Fruit fly (Drosophila melanogaster) whole organism, embryonic: Measurements from ENCODE around the gene Usp5.

ENCODE experiments used
- Atf3 ChIP-seq: fragments of 200-800 bp; sonication (Bioruptor generic); optimal IDR thresholded peaks from 3 replicates; lab custom pipeline; 2016; ENCODE audit warnings: missing biosample characterization, missing genetic modification characterization
- BEAF-32 ChIP-seq: fragments of 200-800 bp; sonication (Bioruptor generic); optimal IDR thresholded peaks from 3 replicates; lab custom pipeline; 2017; ENCODE audit warnings: missing biosample characterization, missing genetic modification characterization, mild to moderate bottlenecking, moderate library complexity, missing genetic modification reagents
- CG10321 ChIP-seq: fragments of 200-800 bp; sonication (Bioruptor generic); IDR thresholded peaks from 2 replicates; pipeline ENCODE4 v1.3.6; 2022; ENCODE audit warnings: missing biosample characterization, missing genetic modification characterization
- CG11695 ChIP-seq: fragments of 200-800 bp; sonication (Bioruptor generic); IDR thresholded peaks from 3 replicates; pipeline ENCODE4 v1.3.6; 2022; ENCODE audit warnings: missing biosample characterization, missing genetic modification characterization
- CG12155 ChIP-seq: fragments of 200-800 bp; sonication (Bioruptor generic); optimal IDR thresholded peaks from 3 replicates; lab custom pipeline; 2016; ENCODE audit warnings: missing biosample characterization, missing genetic modification characterization
- CG13296 ChIP-seq: fragments of 200-800 bp; sonication (Bioruptor generic); optimal IDR thresholded peaks from 3 replicates; lab custom pipeline; 2018; ENCODE audit warnings: missing biosample characterization, mild to moderate bottlenecking, missing genetic modification characterization
- CG14710 ChIP-seq: fragments of 200-800 bp; sonication (Bioruptor generic); optimal IDR thresholded peaks from 3 replicates; lab custom pipeline; 2019; ENCODE audit warnings: missing biosample characterization, mild to moderate bottlenecking, missing genetic modification characterization, moderate library complexity
- CG15011 ChIP-seq: fragments of 200-800 bp; sonication (Bioruptor generic); optimal IDR thresholded peaks from 3 replicates; lab custom pipeline; 2018; ENCODE audit warnings: missing biosample characterization, mild to moderate bottlenecking, missing genetic modification characterization
- CG15479 ChIP-seq: fragments of 200-800 bp; sonication (Bioruptor generic); optimal IDR thresholded peaks from 3 replicates; lab custom pipeline; 2019; ENCODE audit warnings: missing biosample characterization, mild to moderate bottlenecking, missing genetic modification characterization, moderate library complexity
- CG15601 ChIP-seq: fragments of 200-800 bp; sonication (Bioruptor generic); optimal IDR thresholded peaks from 3 replicates; lab custom pipeline; 2019; ENCODE audit warnings: missing biosample characterization, mild to moderate bottlenecking, missing genetic modification characterization, moderate library complexity
- CG1603 ChIP-seq: fragments of 200-800 bp; sonication (Bioruptor generic); optimal IDR thresholded peaks from 2 replicates; lab custom pipeline; 2019; ENCODE audit warnings: missing biosample characterization, mild to moderate bottlenecking, missing genetic modification characterization, moderate library complexity
- CG3065 ChIP-seq: fragments of 200-800 bp; sonication (Bioruptor generic); optimal IDR thresholded peaks from 2 replicates; lab custom pipeline; 2016; ENCODE audit warnings: missing biosample characterization, missing genetic modification characterization
- CG31365 ChIP-seq: fragments of 200-800 bp; sonication (Bioruptor generic); optimal IDR thresholded peaks from 2 replicates; lab custom pipeline; 2018; ENCODE audit warnings: missing biosample characterization, mild to moderate bottlenecking, missing genetic modification characterization
- CG32772 ChIP-seq: fragments of 200-800 bp; sonication (Bioruptor generic); IDR thresholded peaks from 2 replicates; pipeline ENCODE4 v1.3.6; 2022; ENCODE audit warnings: missing biosample characterization, missing genetic modification characterization
- CG4617 ChIP-seq: fragments of 200-800 bp; sonication (Bioruptor generic); optimal IDR thresholded peaks from 3 replicates; lab custom pipeline; 2016; ENCODE audit warnings: missing biosample characterization, missing genetic modification characterization, borderline replicate concordance
- CG6272 ChIP-seq: fragments of 200-800 bp; sonication (Bioruptor generic); IDR thresholded peaks from 2 replicates; pipeline ENCODE4 v1.3.6; 2022; ENCODE audit warnings: missing biosample characterization, missing genetic modification characterization
- CG6654 ChIP-seq: fragments of 200-800 bp; sonication (Bioruptor generic); optimal IDR thresholded peaks from 2 replicates; lab custom pipeline; 2017; ENCODE audit warnings: missing biosample characterization, mild to moderate bottlenecking, missing genetic modification characterization
- CG9797 ChIP-seq: fragments of 200-800 bp; sonication (Bioruptor generic); optimal IDR thresholded peaks from 3 replicates; lab custom pipeline; 2018; ENCODE audit warnings: missing biosample characterization, mild to moderate bottlenecking, missing genetic modification characterization
- CG9932 ChIP-seq: fragments of 200-800 bp; sonication (Bioruptor generic); IDR thresholded peaks from 2 replicates; pipeline ENCODE4 v1.3.6; 2022; ENCODE audit warnings: missing biosample characterization, missing genetic modification characterization
- CoRest ChIP-seq: fragments of 200-800 bp; sonication (Bioruptor generic); optimal IDR thresholded peaks from 3 replicates; lab custom pipeline; 2018; ENCODE audit warnings: missing biosample characterization, mild to moderate bottlenecking, missing genetic modification characterization, moderate library complexity
- Dfd ChIP-seq, 2 experiments: fragments of >200 bp; optimal IDR thresholded peaks; 2 replicates each; lab custom pipeline; 2017; ENCODE audit warnings: missing biosample characterization in 2 of 2, missing genetic modification characterization in 2 of 2
- Ets97D ChIP-seq: fragments of 200-800 bp; sonication (Bioruptor generic); optimal IDR thresholded peaks from 3 replicates; lab custom pipeline; 2016; ENCODE audit warnings: missing biosample characterization, missing genetic modification characterization
- Hmr ChIP-seq: fragments of 200-800 bp; sonication (Bioruptor generic); optimal IDR thresholded peaks from 3 replicates; lab custom pipeline; 2017; ENCODE audit warnings: mild to moderate bottlenecking, missing biosample characterization, missing genetic modification reagents, missing genetic modification characterization
- Kr ChIP-seq: fragments of 200-800 bp; sonication (Bioruptor generic); optimal IDR thresholded peaks from 2 replicates; lab custom pipeline; 2017; ENCODE audit warnings: missing biosample characterization, mild to moderate bottlenecking, missing genetic modification characterization
- Max ChIP-seq: fragments of 200-800 bp; sonication (Bioruptor generic); optimal IDR thresholded peaks from 2 replicates; lab custom pipeline; 2016; ENCODE audit warnings: missing biosample characterization, mild to moderate bottlenecking, missing genetic modification characterization
- Nf-YA ChIP-seq: fragments of 200-800 bp; sonication (Bioruptor generic); IDR thresholded peaks from 2 replicates; pipeline ENCODE4 v1.3.6; 2022; ENCODE audit warnings: missing biosample characterization, missing genetic modification characterization
- NfI ChIP-seq: fragments of 200-800 bp; sonication (Bioruptor generic); optimal IDR thresholded peaks from 3 replicates; lab custom pipeline; 2018; ENCODE audit warnings: missing biosample characterization, mild to moderate bottlenecking, missing genetic modification characterization, moderate library complexity
- Oli ChIP-seq: fragments of 200-800 bp; sonication (Bioruptor generic); optimal IDR thresholded peaks from 2 replicates; lab custom pipeline; 2018; ENCODE audit warnings: missing biosample characterization, mild to moderate bottlenecking, missing genetic modification characterization, moderate library complexity
- Rfx ChIP-seq: fragments of 200-800 bp; sonication (Bioruptor generic); IDR thresholded peaks from 2 replicates; pipeline ENCODE4 v1.3.6; 2022; ENCODE audit warnings: missing biosample characterization, missing genetic modification characterization
- Sox102F ChIP-seq: fragments of 200-800 bp; sonication (Bioruptor generic); optimal IDR thresholded peaks from 2 replicates; lab custom pipeline; 2018; ENCODE audit warnings: missing biosample characterization, mild to moderate bottlenecking, missing genetic modification characterization, moderate library complexity
- Tbp ChIP-seq: fragments of >200 bp; optimal IDR thresholded peaks from 2 replicates; lab custom pipeline; 2018; ENCODE audit warnings: missing biosample characterization, missing genetic modification characterization
- YL-1 ChIP-seq: fragments of 200-800 bp; sonication (Bioruptor generic); optimal IDR thresholded peaks from 3 replicates; lab custom pipeline; 2017; ENCODE audit warnings: missing biosample characterization, mild to moderate bottlenecking, missing genetic modification characterization
- bbx ChIP-seq: fragments of 200-800 bp; sonication (Bioruptor generic); IDR thresholded peaks from 2 replicates; pipeline ENCODE4 v1.3.6; 2022; ENCODE audit warnings: missing biosample characterization, missing genetic modification characterization; ENCODE audit not compliant: partially characterized antibody
- cg ChIP-seq: fragments of 200-800 bp; sonication (Bioruptor generic); optimal IDR thresholded peaks from 3 replicates; lab custom pipeline; 2019; ENCODE audit warnings: missing biosample characterization, mild to moderate bottlenecking, missing genetic modification characterization, moderate library complexity
- crol ChIP-seq: fragments of 200-800 bp; sonication (Bioruptor generic); IDR thresholded peaks from 2 replicates; pipeline ENCODE4 v1.3.6; 2022; ENCODE audit warnings: missing biosample characterization, missing genetic modification characterization
- fd3F ChIP-seq: fragments of 200-800 bp; sonication (Bioruptor generic); optimal IDR thresholded peaks from 2 replicates; lab custom pipeline; 2018; ENCODE audit warnings: missing biosample characterization, mild to moderate bottlenecking, missing genetic modification characterization, moderate library complexity
- ftz-f1 ChIP-seq: fragments of 200-800 bp; sonication (Bioruptor generic); optimal IDR thresholded peaks from 2 replicates; lab custom pipeline; 2016; ENCODE audit warnings: missing biosample characterization, missing genetic modification characterization
- kah ChIP-seq: fragments of 200-800 bp; sonication (Bioruptor generic); optimal IDR thresholded peaks from 2 replicates; lab custom pipeline; 2018; ENCODE audit warnings: missing biosample characterization, mild to moderate bottlenecking, missing genetic modification characterization
- ken ChIP-seq: fragments of 200-800 bp; sonication (Bioruptor generic); IDR thresholded peaks from 3 replicates; pipeline ENCODE4 v1.3.6; 2022; ENCODE audit warnings: missing biosample characterization, missing genetic modification characterization
- klu ChIP-seq: fragments of 200-800 bp; sonication (Bioruptor generic); IDR thresholded peaks from 2 replicates; pipeline ENCODE4 v1.3.6; 2022; ENCODE audit warnings: missing biosample characterization, missing genetic modification characterization
- mirr ChIP-seq: fragments of 200-800 bp; sonication (Bioruptor generic); optimal IDR thresholded peaks from 3 replicates; lab custom pipeline; 2018; ENCODE audit warnings: missing biosample characterization, mild to moderate bottlenecking, missing genetic modification characterization
- pzg ChIP-seq: fragments of 200-800 bp; sonication (Bioruptor generic); optimal IDR thresholded peaks from 3 replicates; lab custom pipeline; 2018; ENCODE audit warnings: missing biosample characterization, mild to moderate bottlenecking, missing genetic modification characterization, moderate library complexity
- rib ChIP-seq: fragments of 200-800 bp; sonication (Bioruptor generic); IDR thresholded peaks from 2 replicates; pipeline ENCODE4 v1.3.6; 2022; ENCODE audit warnings: missing biosample characterization, missing genetic modification characterization
- sna ChIP-seq: fragments of 200-800 bp; sonication (Bioruptor generic); IDR thresholded peaks from 2 replicates; pipeline ENCODE4 v1.3.6; 2022; ENCODE audit warnings: missing biosample characterization, missing genetic modification characterization; ENCODE audit not compliant: partially characterized antibody
- sr ChIP-seq: fragments of 200-800 bp; sonication (Bioruptor generic); IDR thresholded peaks from 3 replicates; pipeline ENCODE4 v1.3.6; 2022; ENCODE audit warnings: missing biosample characterization, missing genetic modification characterization
- trem ChIP-seq: fragments of 200-800 bp; optimal IDR thresholded peaks from 3 replicates; lab custom pipeline; 2019; ENCODE audit warnings: missing biosample characterization, mild to moderate bottlenecking, missing genetic modification characterization, moderate library complexity
- twi ChIP-seq: fragments of 200-800 bp; optimal IDR thresholded peaks from 2 replicates; lab custom pipeline; 2019; ENCODE audit warnings: missing biosample characterization, mild to moderate bottlenecking, missing genetic modification characterization, moderate library complexity
- unc-4 ChIP-seq: fragments of 200-800 bp; sonication (Bioruptor generic); IDR thresholded peaks from 2 replicates; pipeline ENCODE4 v1.3.6; 2022; ENCODE audit warnings: missing biosample characterization, missing genetic modification characterization; ENCODE audit not compliant: partially characterized antibody

Gene Usp5

dm6 chr3L:3169107-3169506 is 20.9 kb upstream of the Usp5 start, which contains the start of the genes CG32278 and CG32281 (continued):
- TF ChIP-seq trem (peak; percentile 41), CG4617 (GFP tag; lab: Kevin White, UChicago) (peak; percentile 28), CG9797 (peak; percentile 52), pzg (peak; percentile 9), CoRest (tag; lab: Kevin White, UChicago) (no peak), YL-1 (peak; percentile 40), Ets97D (no peak), klu (GFP tag; lab: Robert Waterston, UW) (no peak)

dm6 chr3L:3166200-3166695 is 18.1 kb upstream of the Usp5 start, which contains the start of gene Asciz:
Gene Asciz (minus strand): TSS chr3L:3166250.
- TF ChIP-seq Hmr (no peak), CG15479 (GFP tag; lab: Kevin White, UChicago) (peak; percentile 4), Rfx (GFP tag; lab: Robert Waterston, UW) (peak; percentile 28; the same call in 1 of the 2 replicates), BEAF-32 (no peak), Tbp (GFP tag; lab: Kevin White, UChicago) (no peak)

- TF ChIP-seq rib (GFP tag; lab: Robert Waterston, UW) (0 out of 2 replicates have a peak, but pooled peaks have one; percentile 9), bbx (no peak), Dfd (GFP tag; optimal IDR thresholded peaks at IDR 0.05; lab: Kevin White, UChicago) (no peak), mirr (GFP tag; lab: Kevin White, UChicago) (no peak), twi (tag; lab: Kevin White, UChicago) (peak; percentile 56), Kr (GFP tag; lab: Kevin White, UChicago) (no peak), sr (GFP tag; lab: Robert Waterston, UW) (0 out of 3 replicates have a peak, but pooled peaks have one; percentile 29), Max (GFP tag; lab: Kevin White, UChicago) (no peak), CG15011 (GFP tag; lab: Kevin White, UChicago) (no peak), CG31365 (tag; lab: Kevin White, UChicago) (no peak), sna (GFP tag; lab: Robert Waterston, UW) (no peak), Atf3 (GFP tag; lab: Kevin White, UChicago) (no peak), Nf-YA (GFP tag; lab: Robert Waterston, UW) (no peak), CG32772 (GFP tag; lab: Robert Waterston, UW) (no peak), CG14710 (tag; lab: Kevin White, UChicago) (no peak), crol (peak; percentile 66), NfI (GFP tag; lab: Kevin White, UChicago) (no peak), CG3065 (GFP tag; lab: Kevin White, UChicago) (peak; percentile 85), Sox102F (GFP tag; lab: Kevin White, UChicago) (no peak), CG11695 (no peak), CG12155 (GFP tag; lab: Kevin White, UChicago) (no peak), cg (GFP tag; lab: Kevin White, UChicago) (peak; percentile 54), CG13296 (GFP tag; lab: Kevin White, UChicago) (no peak), CG9932 (GFP tag; lab: Robert Waterston, UW) (no peak), CG6654 (GFP tag; lab: Kevin White, UChicago) (no peak), unc-4 (GFP tag; lab: Robert Waterston, UW) (no peak), fd3F (GFP tag; lab: Kevin White, UChicago) (no peak), ken (GFP tag; lab: Robert Waterston, UW) (no peak), kah (peak; percentile 61), ftz-f1 (GFP tag; lab: Kevin White, UChicago) (peak; percentile 52), Oli (tag; lab: Kevin White, UChicago) (no peak), CG15601 (tag; lab: Kevin White, UChicago) (no peak), CG10321 (GFP tag; lab: Robert Waterston, UW) (no peak), CG1603 (tag; lab: Kevin White, UChicago) (no peak), CG6272 (no peak)
Measured at dm6 chr3L:3165399-3165798, 17.2 kb upstream of the Usp5 start.
